Worm (Caenorhabditis elegans) whole organism, L1 larva: ENCODE data around the gene xbx-6.

ENCODE experiments used
- C04F5.9 ChIP-seq: sonication (generic microtip); optimal IDR thresholded peaks from 2 replicates; lab custom pipeline; 2016; ENCODE audit warnings: missing genetic modification characterization, missing compliant biosample characterization
- ceh-82 ChIP-seq, 3 experiments: fragments of 150-350 bp in 1 of 3; sonication (generic microtip) in 2 of 3; optimal IDR thresholded peaks; 2 replicates each; lab custom pipeline; 2014 to 2017; ENCODE audit warnings: missing biosample characterization in 3 of 3, missing genetic modification characterization in 3 of 3
- ceh-88 ChIP-seq: fragments of 200-800 bp; sonication (Bioruptor generic); IDR thresholded peaks from 2 replicates; pipeline ENCODE4 v1.3.6; 2022; ENCODE audit warnings: missing genetic modification characterization, missing compliant biosample characterization
- dpl-1 ChIP-seq, 3 experiments: fragments of 150-350 bp in 2 of 3; sonication (generic microtip) in 1 of 3; optimal IDR thresholded peaks; 2 replicates each; lab custom pipeline; 2014 to 2017; ENCODE audit warnings: missing biosample characterization in 3 of 3, missing genetic modification characterization in 3 of 3, missing genetic modification reagents in 3 of 3
- dsc-1 ChIP-seq: sonication (generic microtip); optimal IDR thresholded peaks from 2 replicates; lab custom pipeline; 2016; ENCODE audit warnings: mild to moderate bottlenecking, missing genetic modification characterization, missing compliant biosample characterization
- elt-2 ChIP-seq: sonication (generic microtip); optimal IDR thresholded peaks from 2 replicates; lab custom pipeline; 2016; ENCODE audit warnings: missing genetic modification characterization, mild to moderate bottlenecking, inconsistent platforms, missing compliant biosample characterization, missing genetic modification reagents
- fkh-10 ChIP-seq: sonication (generic microtip); optimal IDR thresholded peaks from 2 replicates; lab custom pipeline; 2017; ENCODE audit warnings: missing biosample characterization, missing genetic modification reagents, missing genetic modification characterization
- fkh-4 ChIP-seq: sonication (generic microtip); optimal IDR thresholded peaks from 2 replicates; lab custom pipeline; 2016; ENCODE audit warnings: missing compliant biosample characterization, missing genetic modification characterization, borderline replicate concordance
- hlh-4 ChIP-seq: sonication (generic microtip); optimal IDR thresholded peaks from 2 replicates; lab custom pipeline; 2016; ENCODE audit warnings: mild to moderate bottlenecking, missing genetic modification characterization, missing compliant biosample characterization
- hpl-2 ChIP-seq: fragments of 150-350 bp; optimal IDR thresholded peaks from 2 replicates; lab custom pipeline; 2014; ENCODE audit warnings: missing biosample characterization, missing genetic modification reagents, missing genetic modification characterization
- lin-13 ChIP-seq: fragments of 150-350 bp; optimal IDR thresholded peaks from 2 replicates; lab custom pipeline; 2014; ENCODE audit warnings: missing biosample characterization, missing genetic modification reagents, missing genetic modification characterization
- lin-39 ChIP-seq: fragments of 150-350 bp; optimal IDR thresholded peaks from 2 replicates; lab custom pipeline; 2014; ENCODE audit warnings: missing biosample characterization, missing genetic modification reagents, missing genetic modification characterization
- lir-3 ChIP-seq: sonication (generic microtip); optimal IDR thresholded peaks from 2 replicates; lab custom pipeline; 2016; ENCODE audit warnings: mild to moderate bottlenecking, missing genetic modification characterization, moderate library complexity, missing compliant biosample characterization; ENCODE audit not compliant: poor library complexity
- mdl-1 ChIP-seq, 2 experiments: fragments of 150-350 bp; optimal IDR thresholded peaks; 2 replicates each; lab custom pipeline; 2014 to 2017; ENCODE audit warnings: missing biosample characterization in 2 of 2, missing genetic modification characterization in 2 of 2, inconsistent platforms in 1 of 2
- nhr-12 ChIP-seq: sonication (generic microtip); optimal IDR thresholded peaks from 2 replicates; lab custom pipeline; 2017; ENCODE audit warnings: missing biosample characterization, missing genetic modification characterization
- nhr-76 ChIP-seq: sonication (generic microtip); optimal IDR thresholded peaks from 2 replicates; lab custom pipeline; 2017; ENCODE audit warnings: missing biosample characterization, missing genetic modification characterization
- nhr-84 ChIP-seq: sonication (generic microtip); optimal IDR thresholded peaks from 2 replicates; lab custom pipeline; 2017; ENCODE audit warnings: missing biosample characterization, missing genetic modification characterization
- nhr-85 ChIP-seq: sonication (generic microtip); peaks from one replicate; lab custom pipeline; 2016; ENCODE audit warnings: missing genetic modification characterization, inconsistent platforms, missing compliant biosample characterization
- nhr-90 ChIP-seq: sonication (generic microtip); optimal IDR thresholded peaks from 2 replicates; lab custom pipeline; 2016; ENCODE audit warnings: mild to moderate bottlenecking, missing genetic modification characterization, missing compliant biosample characterization; ENCODE audit not compliant: poor library complexity
- pag-3 ChIP-seq: sonication (generic microtip); optimal IDR thresholded peaks from 2 replicates; lab custom pipeline; 2017; ENCODE audit warnings: missing genetic modification characterization, mild to moderate bottlenecking, missing compliant biosample characterization, antibody characterized with exemption, borderline replicate concordance; ENCODE audit not compliant: insufficient read depth
- pax-3 ChIP-seq: fragments of 200-800 bp; sonication (Bioruptor generic); optimal IDR thresholded peaks from 2 replicates; lab custom pipeline; 2018; ENCODE audit warnings: mild to moderate bottlenecking, missing genetic modification characterization, moderate library complexity, missing compliant biosample characterization
- snpc-4 ChIP-seq: fragments of 150-350 bp; optimal IDR thresholded peaks from 2 replicates; lab custom pipeline; 2014; ENCODE audit warnings: missing biosample characterization, missing genetic modification characterization
- snu-23 ChIP-seq: sonication (generic microtip); optimal IDR thresholded peaks from 2 replicates; lab custom pipeline; 2016; ENCODE audit warnings: missing genetic modification characterization, missing compliant biosample characterization
- sptf-1 ChIP-seq: fragments of 150-350 bp; optimal IDR thresholded peaks from 2 replicates; lab custom pipeline; 2014; ENCODE audit warnings: missing biosample characterization, missing genetic modification characterization
- sup-37 ChIP-seq: fragments of 200-800 bp; sonication (Bioruptor generic); optimal IDR thresholded peaks from 2 replicates; lab custom pipeline; 2018; ENCODE audit warnings: mild to moderate bottlenecking, missing genetic modification characterization, missing compliant biosample characterization
- tbx-2 ChIP-seq: sonication (generic microtip); optimal IDR thresholded peaks from 2 replicates; lab custom pipeline; 2016; ENCODE audit warnings: missing genetic modification characterization, missing compliant biosample characterization
- tlp-1 ChIP-seq: fragments of 150-350 bp; optimal IDR thresholded peaks from 2 replicates; lab custom pipeline; 2014; ENCODE audit warnings: missing biosample characterization, missing genetic modification characterization
- unc-30 ChIP-seq: sonication (generic microtip); optimal IDR thresholded peaks from 2 replicates; lab custom pipeline; 2017; ENCODE audit warnings: missing biosample characterization, missing genetic modification characterization
- unc-62 ChIP-seq: fragments of 150-350 bp; optimal IDR thresholded peaks from 2 replicates; lab custom pipeline; 2014; ENCODE audit warnings: missing biosample characterization, missing genetic modification reagents, missing genetic modification characterization
- unc-86 ChIP-seq: sonication (generic microtip); optimal IDR thresholded peaks from 2 replicates; lab custom pipeline; 2016; ENCODE audit warnings: missing genetic modification characterization, missing compliant biosample characterization
- zip-4 ChIP-seq: fragments of 200-800 bp; sonication (Bioruptor generic); optimal IDR thresholded peaks from 2 replicates; lab custom pipeline; 2018; ENCODE audit warnings: mild to moderate bottlenecking, missing genetic modification characterization, moderate library complexity, missing compliant biosample characterization
- ztf-11 ChIP-seq, 2 experiments: sonication (generic microtip); optimal IDR thresholded peaks; 2 replicates each; lab custom pipeline; 2016 to 2017; ENCODE audit warnings: missing genetic modification characterization in 2 of 2, missing biosample characterization in 1 of 2, missing compliant biosample characterization in 1 of 2

Gene xbx-6

ce11 chrV:9709747-9710146, 6.9 kb downstream of the xbx-6 start, which contains the start of gene tag-120:
Gene tag-120, minus strand, starts transcription at chrV:9709814.
- TF ChIP-seq elt-2 (tag; lab: Kevin White, UChicago) (peak; percentile 6), C04F5.9 (no peak), tbx-2 (no peak), lin-39 (tag; lab: Kevin White, UChicago) (no peak), nhr-90 (tag; lab: Kevin White, UChicago) (no peak), dpl-1 (GFP tag; optimal IDR thresholded peaks at IDR 0.05; lab: Kevin White, UChicago) (no peak)
- TF ChIP-seq, all 84 proteins: peak for 1

DNA sequence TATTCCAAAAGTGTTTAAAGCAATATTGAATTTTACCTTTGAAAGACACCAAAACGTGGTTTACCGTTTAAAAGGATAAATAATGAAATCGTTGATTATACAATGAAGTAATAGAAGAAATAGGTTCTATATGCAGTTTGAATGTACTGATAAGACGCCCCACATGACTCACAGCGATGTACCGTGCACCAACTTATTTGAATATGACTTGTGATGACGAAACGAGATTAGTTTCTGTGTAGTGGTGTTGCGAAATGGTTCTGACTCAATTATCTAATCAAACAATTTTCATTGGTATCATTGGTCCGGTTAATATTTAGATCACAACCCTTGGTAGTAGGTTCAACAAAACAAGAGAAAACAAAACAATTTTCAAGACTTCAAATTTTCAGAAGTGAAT, 8.3 kb downstream of the xbx-6 start:
- TF ChIP-seq sptf-1 (tag; lab: Kevin White, UChicago), result no peak
- TF ChIP-seq elt-2 (tag; lab: Kevin White, UChicago), result peak; percentile 71

DNA sequence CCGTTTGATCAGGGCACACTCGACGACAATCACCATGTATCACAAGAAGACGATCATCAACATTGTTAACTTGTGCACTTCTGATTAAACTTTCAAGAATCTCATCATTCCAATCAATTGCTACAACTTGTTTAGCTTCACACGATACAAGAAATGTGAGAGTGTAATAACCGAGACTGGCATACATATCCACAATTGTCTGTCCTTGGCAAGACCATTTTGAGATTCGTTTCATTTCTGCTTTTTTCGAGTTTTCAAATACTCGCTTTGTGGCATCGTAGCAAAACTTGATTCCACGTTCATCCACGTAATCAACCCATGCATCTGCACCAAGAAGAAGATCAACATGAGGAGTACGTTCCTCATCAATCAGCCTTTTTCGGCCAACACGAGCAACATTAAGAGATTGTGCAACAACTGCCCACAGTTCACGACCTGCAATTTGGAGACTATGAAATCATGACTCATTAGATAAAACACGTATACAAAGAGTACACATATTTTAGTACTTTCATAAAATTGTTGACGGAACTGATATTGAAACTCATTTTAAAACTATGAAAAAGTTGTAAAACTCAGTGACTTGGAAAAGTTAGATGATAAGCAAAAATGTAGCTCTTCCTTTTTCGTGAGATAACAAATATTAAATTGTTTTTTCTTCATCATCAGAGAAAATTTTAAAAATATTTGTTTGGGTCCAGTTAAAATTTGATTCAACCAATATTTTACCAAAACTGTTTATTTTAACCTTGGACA, 9.7 kb downstream of the xbx-6 start:
- TF ChIP-seq elt-2 (tag; lab: Kevin White, UChicago) (peak; percentile 51), snu-23 (GFP tag; lab: Kevin White, UChicago) (no peak)

ce11 chrV:9713532-9713931, 10.7 kb downstream of the xbx-6 start, which contains the start of gene F40F9.10:
Gene F40F9.10, minus strand, starts transcription at chrV:9713632.
- TF ChIP-seq mdl-1 (tag; optimal IDR thresholded peaks at IDR 0.05; lab: Kevin White, UChicago) (no peak), lin-13 (GFP tag; lab: Kevin White, UChicago) (no peak), lin-39 (tag; lab: Kevin White, UChicago) (no peak), nhr-12 (tag; lab: Kevin White, UChicago) (no peak), snpc-4 (tag; lab: Kevin White, UChicago) (no peak), ztf-11 (tag; optimal IDR thresholded peaks at IDR 0.05; lab: Kevin White, UChicago) (no peak), unc-30 (tag; lab: Kevin White, UChicago) (no peak), fkh-10 (GFP tag; lab: Kevin White, UChicago) (no peak), hpl-2 (GFP tag; lab: Kevin White, UChicago) (no peak), tlp-1 (tag; lab: Kevin White, UChicago) (no peak), unc-86 (no peak), ceh-82 (tag; optimal IDR thresholded peaks at IDR 0.05; lab: Kevin White, UChicago) (no peak), ceh-88 (GFP tag; lab: Robert Waterston, UW) (no peak), dpl-1 (GFP tag; optimal IDR thresholded peaks at IDR 0.05; lab: Kevin White, UChicago) (no peak), hlh-4 (tag; lab: Kevin White, UChicago) (no peak), fkh-4 (no peak)

DNA sequence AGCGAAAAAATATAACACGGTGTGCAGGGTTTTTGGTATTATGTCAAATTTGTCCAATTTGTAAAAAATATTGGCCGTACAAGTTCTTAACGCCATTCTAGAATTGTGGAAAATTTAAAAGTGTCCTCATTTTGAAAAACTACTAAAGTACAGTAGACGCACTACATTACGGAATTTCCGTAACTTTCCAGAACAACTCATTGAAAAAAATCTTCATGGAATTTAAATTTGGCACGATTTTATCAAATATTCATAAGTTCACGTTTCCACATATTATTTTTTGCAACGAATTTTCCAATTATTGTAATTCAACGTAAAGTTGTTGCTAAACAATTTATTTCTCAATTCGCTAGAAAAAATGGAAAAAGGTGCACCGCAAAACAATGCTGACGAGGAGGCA, 12.1 kb downstream of the xbx-6 start, which contains the start of gene F40F9.3:
Gene F40F9.3 (plus strand): TSS at position 301 of the 400 bp plus-strand sequence.
- TF ChIP-seq tlp-1 (tag; lab: Kevin White, UChicago), result no peak
- TF ChIP-seq lin-13 (GFP tag; lab: Kevin White, UChicago), result no peak
- no peak for TF ChIP-seq unc-62 (GFP tag; lab: Kevin White, UChicago)
- no peak for TF ChIP-seq nhr-85 (tag; lab: Kevin White, UChicago)
- no peak for TF ChIP-seq zip-4
- no peak for TF ChIP-seq ztf-11 (tag; optimal IDR thresholded peaks at IDR 0.05; lab: Kevin White, UChicago)
- TF ChIP-seq lir-3 (tag; lab: Kevin White, UChicago), result no peak
- no peak for TF ChIP-seq pag-3 (tag; lab: Kevin White, UChicago)
- no peak for TF ChIP-seq sup-37 (GFP tag; lab: Kevin White, UChicago)
- no peak for TF ChIP-seq nhr-76 (tag; lab: Kevin White, UChicago)
- no peak for TF ChIP-seq pax-3 (tag; lab: Kevin White, UChicago)
- no peak for TF ChIP-seq dsc-1 (tag; lab: Kevin White, UChicago)
- TF ChIP-seq nhr-84 (tag; lab: Kevin White, UChicago), result no peak
